Worm (Caenorhabditis elegans): Measurements from ENCODE around the gene scl-18.

The scl-18 gene

DNA sequence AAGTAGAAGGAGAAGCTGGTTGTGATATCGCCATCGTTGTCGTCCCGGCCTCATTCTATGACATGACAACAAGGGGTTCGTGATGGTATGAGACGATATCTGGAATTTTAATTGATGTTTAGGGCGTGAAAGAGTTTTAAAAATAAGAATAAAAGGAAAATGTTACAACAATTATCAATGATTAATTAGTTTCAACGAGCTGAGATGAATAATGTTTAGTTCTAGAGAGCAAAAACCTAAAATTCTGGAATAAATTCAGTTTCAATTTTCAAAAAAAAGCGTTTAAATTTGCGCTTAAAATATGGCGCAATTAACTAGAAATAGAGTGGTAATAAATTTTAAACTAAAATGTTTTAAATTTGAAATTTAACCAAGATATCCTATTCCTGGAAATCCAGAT lies 38.3 kb upstream of the scl-18 start, which contains the start of gene H01G02.3:
Gene H01G02.3 (minus strand): TSS at position 101 of the 400 bp plus-strand sequence.
- no peak for TF ChIP-seq irx-1 (tag; optimal IDR thresholded peaks at IDR 0.05)
- TF ChIP-seq fos-1 (tag; optimal IDR thresholded peaks at IDR 0.05) = no peak
- no peak for TF ChIP-seq nhr-85 (tag)
- TF ChIP-seq nhr-12 (tag; optimal IDR thresholded peaks at IDR 0.05) = no peak
- TF ChIP-seq nhr-19 (GFP tag; conservative IDR thresholded peaks at IDR 0.05) = no peak
- no peak for TF ChIP-seq ceh-8 (GFP tag; optimal IDR thresholded peaks at IDR 0.05)
- TF ChIP-seq nhr-28 (tag; optimal IDR thresholded peaks at IDR 0.05) = no peak
- no peak for TF ChIP-seq sup-37 (GFP tag; optimal IDR thresholded peaks at IDR 0.05)
- TF ChIP-seq zip-4 (GFP tag; optimal IDR thresholded peaks at IDR 0.05) = no peak
- TF ChIP-seq nhr-76 (tag; optimal IDR thresholded peaks at IDR 0.05) = no peak
- no peak for TF ChIP-seq unc-98 (GFP tag; IDR thresholded peaks at IDR 0.05)
- TF ChIP-seq lin-15B (tag; optimal IDR thresholded peaks at IDR 0.05) = no peak
- no peak for TF ChIP-seq efl-1 (optimal IDR thresholded peaks at IDR 0.05)
- no peak for TF ChIP-seq efl-1 (GFP tag; optimal IDR thresholded peaks at IDR 0.05 in 1 of 2)
- TF ChIP-seq C16A3.4 (tag; optimal IDR thresholded peaks at IDR 0.05) = no peak
- no peak for TF ChIP-seq sptf-1 (tag; optimal IDR thresholded peaks at IDR 0.05)
- TF ChIP-seq elt-2 (tag; optimal IDR thresholded peaks at IDR 0.05) = no peak
- TF ChIP-seq grh-1 (GFP tag; IDR thresholded peaks at IDR 0.05) = no peak
- TF ChIP-seq jun-1 (tag; optimal IDR thresholded peaks at IDR 0.05) = no peak
- TF ChIP-seq skn-1 (tag; optimal IDR thresholded peaks at IDR 0.05) = no peak
- no peak for TF ChIP-seq ces-1 (GFP tag; optimal IDR thresholded peaks at IDR 0.05)

DNA sequence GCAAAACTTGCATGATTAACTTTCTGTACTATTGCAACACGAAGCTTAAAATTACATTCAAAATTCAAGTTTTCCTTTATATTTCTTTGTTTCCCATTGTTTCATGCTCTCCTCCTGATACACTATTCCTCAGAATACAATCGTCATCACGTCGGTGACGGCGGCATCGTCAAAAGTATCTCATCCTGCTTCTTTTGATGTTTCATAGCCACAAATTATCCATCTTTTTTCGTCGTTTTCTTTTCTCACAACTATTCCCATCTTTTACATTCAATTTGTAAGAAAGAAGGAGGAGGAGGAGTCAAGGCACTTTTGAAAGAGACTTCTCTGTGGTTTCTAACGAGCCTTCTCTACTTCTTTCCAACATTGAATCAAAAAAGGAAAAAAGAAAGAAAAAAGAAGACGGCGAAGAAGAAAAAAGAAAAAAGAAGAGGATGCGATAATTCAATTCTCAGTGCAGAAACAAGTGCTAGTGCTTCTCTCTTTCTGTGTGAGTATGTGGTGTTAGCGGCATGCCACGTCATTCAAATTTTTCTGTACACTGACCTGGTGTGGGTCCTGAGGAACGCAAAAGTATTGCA lies 34.2 kb upstream of the scl-18 start:
- TF ChIP-seq sup-37 (GFP tag; optimal IDR thresholded peaks at IDR 0.05) (no peak), rnt-1 (tag; optimal IDR thresholded peaks at IDR 0.05) (no peak), tlp-1 (tag; optimal IDR thresholded peaks at IDR 0.05) (no peak), dpl-1 (GFP tag; optimal IDR thresholded peaks at IDR 0.05) (no peak), unc-86 (tag; optimal IDR thresholded peaks at IDR 0.05) (peak; percentile 27), ceh-82 (tag; optimal IDR thresholded peaks at IDR 0.05) (no peak), egl-13 (tag; optimal IDR thresholded peaks at IDR 0.05) (no peak), unc-62 (GFP tag; optimal IDR thresholded peaks at IDR 0.05) (no peak), pqm-1 (tag; optimal IDR thresholded peaks at IDR 0.05) (no peak), efl-3 (GFP tag; optimal IDR thresholded peaks at IDR 0.05) (no peak), aly-2 (tag; optimal IDR thresholded peaks at IDR 0.05) (no peak), sox-4 (tag; optimal IDR thresholded peaks at IDR 0.05) (no peak), dsc-1 (tag; optimal IDR thresholded peaks at IDR 0.05) (no peak), efl-1 (optimal IDR thresholded peaks at IDR 0.05) (no peak), efl-1 (GFP tag; optimal IDR thresholded peaks at IDR 0.05 in 1 of 2) (no peak), F16B12.6 (tag; optimal IDR thresholded peaks at IDR 0.05) (no peak), ces-1 (GFP tag; optimal IDR thresholded peaks at IDR 0.05) (peak; percentile 83), unc-30 (tag; optimal IDR thresholded peaks at IDR 0.05) (no peak), lir-3 (tag; optimal IDR thresholded peaks at IDR 0.05; ENCODE audit: poor library complexity) (no peak), C34B4.2 (tag; optimal IDR thresholded peaks at IDR 0.05) (no peak), nhr-237 (tag; optimal IDR thresholded peaks at IDR 0.05) (no peak), nhr-85 (tag) (no peak), mef-2 (tag; optimal IDR thresholded peaks at IDR 0.05) (no peak), fkh-4 (tag; optimal IDR thresholded peaks at IDR 0.05; ENCODE audit: borderline replicate concordance) (no peak), mep-1 (tag; optimal IDR thresholded peaks at IDR 0.05) (peak; percentile 39), C04F5.9 (tag; optimal IDR thresholded peaks at IDR 0.05) (no peak), lin-39 (tag; optimal IDR thresholded peaks at IDR 0.05) (no peak), unc-130 (tag; optimal IDR thresholded peaks at IDR 0.05) (no peak), zag-1 (tag; optimal IDR thresholded peaks at IDR 0.05) (peak; percentile 29), elt-3 (tag; optimal IDR thresholded peaks at IDR 0.05) (no peak), fkh-10 (GFP tag; optimal IDR thresholded peaks at IDR 0.05) (peak; percentile 73), nhr-84 (tag; optimal IDR thresholded peaks at IDR 0.05) (no peak), mdl-1 (tag; optimal IDR thresholded peaks at IDR 0.05) (no peak), zip-4 (GFP tag; optimal IDR thresholded peaks at IDR 0.05) (no peak), lsy-2 (tag; optimal IDR thresholded peaks at IDR 0.05) (peak in 1 of 2 experiments; percentile 9), ceh-8 (GFP tag; optimal IDR thresholded peaks at IDR 0.05) (no peak), pax-3 (tag; optimal IDR thresholded peaks at IDR 0.05) (no peak), jun-1 (tag; optimal IDR thresholded peaks at IDR 0.05) (no peak), unc-98 (GFP tag; IDR thresholded peaks at IDR 0.05) (no peak), ceh-90 (tag; optimal IDR thresholded peaks at IDR 0.05) (no peak)
